Worm (Caenorhabditis elegans) whole organism, late embryonic: Measurements from ENCODE around the gene B0024.4.

Experiments used
- ceh-30 ChIP-seq: fragments of 150-350 bp; optimal IDR thresholded peaks from 2 replicates; lab custom pipeline; 2014; ENCODE audit warnings: missing biosample characterization, missing genetic modification characterization
- dmd-4 ChIP-seq: sonication (generic microtip); optimal IDR thresholded peaks from 2 replicates; lab custom pipeline; 2016; ENCODE audit warnings: borderline replicate concordance, missing genetic modification characterization, missing compliant biosample characterization
- elt-2 ChIP-seq: sonication (generic microtip); optimal IDR thresholded peaks from 2 replicates; lab custom pipeline; 2016; ENCODE audit warnings: missing genetic modification reagents, missing genetic modification characterization, missing compliant biosample characterization
- fkh-10 ChIP-seq: fragments of 150-350 bp; optimal IDR thresholded peaks from 2 replicates; lab custom pipeline; 2014; ENCODE audit warnings: missing biosample characterization, missing genetic modification reagents, missing genetic modification characterization
- hlh-8 ChIP-seq: sonication (generic microtip); optimal IDR thresholded peaks from 2 replicates; lab custom pipeline; 2016; ENCODE audit warnings: missing genotype, missing genetic modification characterization, missing compliant biosample characterization
- nfya-1 ChIP-seq: sonication (generic microtip); optimal IDR thresholded peaks from 2 replicates; lab custom pipeline; 2017; ENCODE audit warnings: missing genetic modification characterization, mild to moderate bottlenecking, missing compliant biosample characterization, antibody characterized with exemption, moderate library complexity
- nhr-11 ChIP-seq: fragments of 150-350 bp; optimal IDR thresholded peaks from 2 replicates; lab custom pipeline; 2014; ENCODE audit warnings: missing biosample characterization, missing genetic modification characterization
- nhr-232 ChIP-seq: sonication (generic microtip); optimal IDR thresholded peaks from 2 replicates; lab custom pipeline; 2016; ENCODE audit warnings: missing genetic modification characterization, missing compliant biosample characterization
- pha-2 ChIP-seq: sonication (generic microtip); optimal IDR thresholded peaks from 2 replicates; lab custom pipeline; 2017; ENCODE audit warnings: mild to moderate bottlenecking, missing genetic modification characterization, missing compliant biosample characterization
- pqm-1 ChIP-seq: sonication (generic microtip); optimal IDR thresholded peaks from 2 replicates; lab custom pipeline; 2016; ENCODE audit warnings: missing genetic modification characterization, missing compliant biosample characterization
- sdc-2 ChIP-seq: sonication (generic microtip); optimal IDR thresholded peaks from 2 replicates; lab custom pipeline; 2016; ENCODE audit warnings: missing genotype, missing genetic modification characterization, missing compliant biosample characterization
- sox-2 ChIP-seq: fragments of 200-800 bp; sonication (Bioruptor generic); IDR thresholded peaks from 2 replicates; pipeline ENCODE4 v1.3.6; 2022; ENCODE audit warnings: missing genetic modification reagents, missing genetic modification characterization, missing compliant biosample characterization

DNA sequence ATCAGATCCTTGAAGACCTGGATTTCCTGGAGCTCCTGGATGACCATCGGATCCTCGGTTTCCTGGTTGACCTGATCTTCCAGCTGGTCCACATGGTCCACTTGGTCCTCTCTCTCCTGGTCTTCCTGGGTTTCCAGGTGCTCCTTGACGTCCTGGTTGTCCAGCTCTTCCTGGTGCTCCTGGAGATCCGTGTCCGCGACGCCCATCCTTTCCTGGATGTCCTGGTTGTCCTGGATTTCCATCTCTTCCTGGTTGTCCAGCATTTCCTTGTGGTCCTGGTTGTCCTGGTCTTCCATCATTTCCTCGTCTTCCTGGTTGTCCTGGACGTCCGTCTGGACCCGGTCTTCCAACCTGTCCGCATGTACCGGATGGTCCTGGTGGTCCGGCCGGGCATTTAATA is 5.4 kb upstream of the B0024.4 start:
- TF ChIP-seq pqm-1 (tag; lab: Kevin White, UChicago), result no peak
- TF ChIP-seq pha-2 (tag; lab: Kevin White, UChicago), result no peak
- TF ChIP-seq elt-2 (tag; lab: Kevin White, UChicago), result no peak
- no peak for TF ChIP-seq nhr-232 (tag; lab: Kevin White, UChicago)
- no peak for TF ChIP-seq nfya-1 (tag; lab: Kevin White, UChicago)
- TF ChIP-seq sox-2, result no peak
- TF ChIP-seq dmd-4 (tag; lab: Kevin White, UChicago), result no peak
- no peak for TF ChIP-seq ceh-30 (tag; lab: Kevin White, UChicago)
- no peak for TF ChIP-seq fkh-10 (GFP tag; lab: Kevin White, UChicago)
- TF ChIP-seq hlh-8 (tag; lab: Kevin White, UChicago), result no peak
- no peak for TF ChIP-seq nhr-11 (tag; lab: Kevin White, UChicago)
- no peak for TF ChIP-seq sdc-2 (tag; lab: Kevin White, UChicago)
